Fruit fly (Drosophila melanogaster) whole organism, wandering third instar larva: ENCODE data around the gene capu.

ENCODE experiments used
- Abd-B ChIP-seq: fragments of >200 bp; optimal IDR thresholded peaks from 2 replicates; lab custom pipeline; 2017; ENCODE audit warnings: missing biosample characterization, missing genetic modification characterization
- CG32264 ChIP-seq: fragments of 200-800 bp; sonication (Bioruptor generic); optimal IDR thresholded peaks from 2 replicates; lab custom pipeline; 2016; ENCODE audit warnings: missing biosample characterization, missing genetic modification characterization
- CG9705 ChIP-seq: fragments of 200-800 bp; sonication (Bioruptor generic); optimal IDR thresholded peaks from 2 replicates; lab custom pipeline; 2018; ENCODE audit warnings: missing biosample characterization, mild to moderate bottlenecking, missing genetic modification characterization
- CrebA ChIP-seq: fragments of 200-800 bp; sonication (Bioruptor generic); optimal IDR thresholded peaks from 2 replicates; lab custom pipeline; 2016; ENCODE audit warnings: missing biosample characterization, mild to moderate bottlenecking, missing genetic modification characterization, borderline replicate concordance
- Dfd ChIP-seq: fragments of >200 bp; optimal IDR thresholded peaks from 2 replicates; lab custom pipeline; 2017; ENCODE audit warnings: missing biosample characterization, missing genetic modification characterization
- Dif ChIP-seq: fragments of 200-275, 200-300 bp; sonication (Bioruptor generic); optimal IDR thresholded peaks from 2 replicates; lab custom pipeline; 2018; ENCODE audit warnings: missing biosample characterization, missing genetic modification characterization; ENCODE audit not compliant: partially characterized antibody
- GATAd ChIP-seq: sonication (Bioruptor generic); optimal IDR thresholded peaks from 2 replicates; lab custom pipeline; 2016; ENCODE audit warnings: missing biosample characterization, missing genetic modification characterization
- HLH106 ChIP-seq: fragments of 200-800 bp; optimal IDR thresholded peaks from 3 replicates; lab custom pipeline; 2019; ENCODE audit warnings: missing biosample characterization, mild to moderate bottlenecking, missing genetic modification characterization, moderate library complexity
- Hnf4 ChIP-seq: fragments of 200-800 bp; sonication (Bioruptor generic); optimal IDR thresholded peaks from 2 replicates; lab custom pipeline; 2016; ENCODE audit warnings: missing biosample characterization, mild to moderate bottlenecking, missing genetic modification characterization
- Hr78 ChIP-seq: fragments of >200 bp; optimal IDR thresholded peaks from 2 replicates; lab custom pipeline; 2017; ENCODE audit warnings: missing biosample characterization, missing genetic modification characterization
- Hr83 ChIP-seq: fragments of 200-300 bp; sonication (Bioruptor generic); optimal IDR thresholded peaks from 2 replicates; lab custom pipeline; 2016; ENCODE audit warnings: missing biosample characterization, mild to moderate bottlenecking, missing genetic modification characterization, moderate library complexity; ENCODE audit not compliant: poor library complexity, severe bottlenecking
- Jra ChIP-seq: sonication (Bioruptor generic); optimal IDR thresholded peaks from 2 replicates; lab custom pipeline; 2016; ENCODE audit warnings: missing biosample characterization, missing genetic modification characterization
- Mio ChIP-seq: sonication (Bioruptor generic); optimal IDR thresholded peaks from 2 replicates; lab custom pipeline; 2016; ENCODE audit warnings: missing biosample characterization, missing genetic modification characterization
- Myc ChIP-seq: fragments of >200 bp; optimal IDR thresholded peaks from 2 replicates; lab custom pipeline; 2017
- N ChIP-seq: fragments of >200 bp; optimal IDR thresholded peaks from 2 replicates; lab custom pipeline; 2018; ENCODE audit warnings: missing biosample characterization, missing external identifiers, missing genetic modification characterization
- OdsH ChIP-seq: fragments of 200-800 bp; sonication (Bioruptor generic); optimal IDR thresholded peaks from 2 replicates; lab custom pipeline; 2016; ENCODE audit warnings: missing biosample characterization, mild to moderate bottlenecking, missing genetic modification characterization
- Rel ChIP-seq, 2 experiments: fragments of 200-800 bp; sonication (Bioruptor generic) in 1 of 2; optimal IDR thresholded peaks; 2 replicates in 1 of 2; 3 replicates in 1 of 2; lab custom pipeline; 2016 to 2019; ENCODE audit warnings: mild to moderate bottlenecking in 2 of 2, missing biosample characterization in 2 of 2, missing genetic modification characterization in 2 of 2, moderate library complexity in 1 of 2
- Sp1 ChIP-seq: fragments of 200-800 bp; sonication (Bioruptor generic); optimal IDR thresholded peaks from 3 replicates; lab custom pipeline; 2019; ENCODE audit warnings: missing biosample characterization, mild to moderate bottlenecking, missing genetic modification characterization, moderate library complexity
- Vsx2 ChIP-seq: fragments of 200-300, 225-300 bp; sonication (Bioruptor generic); optimal IDR thresholded peaks from 2 replicates; lab custom pipeline; 2018; ENCODE audit warnings: missing biosample characterization, missing genetic modification characterization; ENCODE audit not compliant: partially characterized antibody
- br ChIP-seq: fragments of 200-800 bp; sonication (Bioruptor generic); optimal IDR thresholded peaks from 2 replicates; lab custom pipeline; 2016; ENCODE audit warnings: missing biosample characterization, missing genetic modification characterization
- brk ChIP-seq: fragments of 200-800 bp; sonication (Bioruptor generic); optimal IDR thresholded peaks from 2 replicates; lab custom pipeline; 2016; ENCODE audit warnings: missing biosample characterization, mild to moderate bottlenecking, missing genetic modification characterization
- dl ChIP-seq, 2 experiments: fragments of 175-275, 200-275 bp in 1 of 2; fragments of 200-275 bp in 1 of 2; sonication (Bioruptor generic); optimal IDR thresholded peaks; lab custom pipeline; 2018; ENCODE audit warnings: mild to moderate bottlenecking in 2 of 2, missing biosample characterization in 2 of 2, missing genetic modification characterization in 2 of 2, moderate library complexity in 2 of 2; ENCODE audit not compliant: partially characterized antibody in 2 of 2, insufficient read depth in 1 of 2
- dmrt93B ChIP-seq: fragments of 200-800 bp; sonication (Bioruptor generic); optimal IDR thresholded peaks from 2 replicates; lab custom pipeline; 2018; ENCODE audit warnings: missing biosample characterization, mild to moderate bottlenecking, missing genetic modification characterization
- dsf ChIP-seq: sonication (Bioruptor generic); optimal IDR thresholded peaks from 2 replicates; lab custom pipeline; 2016; ENCODE audit warnings: missing biosample characterization, missing genetic modification characterization, borderline replicate concordance
- ey ChIP-seq: fragments of 200-800 bp; sonication (Bioruptor generic); optimal IDR thresholded peaks from 2 replicates; lab custom pipeline; 2016; ENCODE audit warnings: missing biosample characterization, missing genetic modification characterization
- foxo ChIP-seq, 2 experiments: fragments of 200-800 bp; sonication (Bioruptor generic); optimal IDR thresholded peaks; 2 replicates in 1 of 2; 3 replicates in 1 of 2; lab custom pipeline; 2016 to 2017; ENCODE audit warnings: missing biosample characterization in 2 of 2, missing genetic modification characterization in 2 of 2
- fru ChIP-seq: fragments of 200-800 bp; sonication (Bioruptor generic); optimal IDR thresholded peaks from 3 replicates; lab custom pipeline; 2016; ENCODE audit warnings: missing biosample characterization, mild to moderate bottlenecking, missing genetic modification characterization
- h ChIP-seq: fragments of 200-800 bp; sonication (Bioruptor generic); optimal IDR thresholded peaks from 3 replicates; lab custom pipeline; 2016; ENCODE audit warnings: missing biosample characterization, mild to moderate bottlenecking, missing genetic modification characterization
- jim ChIP-seq: fragments of 175-275, 200-325 bp; sonication (Bioruptor generic); optimal IDR thresholded peaks from 2 replicates; lab custom pipeline; 2016; ENCODE audit warnings: missing biosample characterization, mild to moderate bottlenecking, missing genetic modification characterization
- lola ChIP-seq: fragments of >200 bp; optimal IDR thresholded peaks from 2 replicates; lab custom pipeline; 2017; ENCODE audit warnings: missing biosample characterization, missing genetic modification characterization
- pan ChIP-seq: fragments of >200 bp; optimal IDR thresholded peaks from 2 replicates; lab custom pipeline; 2017
- psq ChIP-seq: fragments of 200-800 bp; sonication (Bioruptor generic); optimal IDR thresholded peaks from 3 replicates; lab custom pipeline; 2017; ENCODE audit warnings: missing biosample characterization, mild to moderate bottlenecking, missing genetic modification characterization, moderate library complexity
- rgr ChIP-seq: fragments of 200-800 bp; sonication (Bioruptor generic); optimal IDR thresholded peaks from 3 replicates; lab custom pipeline; 2016; ENCODE audit warnings: missing biosample characterization, mild to moderate bottlenecking, missing genetic modification characterization
- sage ChIP-seq: fragments of 200-800 bp; sonication (Bioruptor generic); optimal IDR thresholded peaks from 2 replicates; lab custom pipeline; 2016; ENCODE audit warnings: missing biosample characterization, mild to moderate bottlenecking, missing genetic modification characterization
- sv ChIP-seq: fragments of 200-800 bp; sonication (Bioruptor generic); optimal IDR thresholded peaks from 3 replicates; lab custom pipeline; 2016; ENCODE audit warnings: missing biosample characterization, missing genetic modification characterization
- tai ChIP-seq: sonication (Bioruptor generic); optimal IDR thresholded peaks from 2 replicates; lab custom pipeline; 2016; ENCODE audit warnings: missing biosample characterization, missing genetic modification characterization
- usp ChIP-seq: fragments of >200 bp; optimal IDR thresholded peaks from 2 replicates; lab custom pipeline; 2017; ENCODE audit warnings: missing biosample characterization, missing genetic modification characterization
- woc ChIP-seq: sonication (Bioruptor generic); optimal IDR thresholded peaks from 2 replicates; lab custom pipeline; 2016; ENCODE audit warnings: missing biosample characterization, mild to moderate bottlenecking, missing genetic modification characterization

Gene capu

DNA sequence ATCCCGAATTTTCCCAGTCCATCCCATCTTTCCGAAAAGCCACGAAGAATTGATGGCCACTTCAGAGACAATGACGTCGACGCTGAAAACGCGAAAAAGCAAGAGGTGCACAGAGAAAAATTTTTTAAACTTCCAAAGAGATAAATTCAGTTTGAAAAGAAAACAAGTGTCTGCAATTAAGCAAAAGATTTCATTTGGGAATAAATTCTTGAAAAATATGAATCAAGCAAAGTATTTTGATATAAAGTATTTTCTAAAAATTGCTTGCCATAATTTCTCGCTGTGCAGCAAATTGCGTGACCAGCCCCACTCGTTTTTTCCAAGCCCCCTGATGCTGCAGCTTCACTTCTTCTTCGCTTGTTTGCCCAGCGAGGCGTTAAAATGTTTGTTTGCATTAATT, 20.5 kb downstream of the capu start (continued):
- TF ChIP-seq br: peak; percentile 59
- no peak for TF ChIP-seq Rel (GFP tag; optimal IDR thresholded peaks at IDR 0.05; lab: Kevin White, UChicago)
- TF ChIP-seq Rel (tag; optimal IDR thresholded peaks at IDR 0.05; lab: Kevin White, UChicago): no peak
- TF ChIP-seq Mio (GFP tag; lab: Kevin White, UChicago): no peak
- no peak for TF ChIP-seq Dfd (GFP tag; lab: Kevin White, UChicago)
- TF ChIP-seq ey (GFP tag; lab: Kevin White, UChicago): peak; percentile 64
- TF ChIP-seq Dif (GFP tag; lab: Kevin White, UChicago): no peak
- peak; percentile 41 for TF ChIP-seq psq (GFP tag; lab: Kevin White, UChicago)
- TF ChIP-seq foxo (GFP tag; optimal IDR thresholded peaks at IDR 0.05; lab: Kevin White, UChicago): peak in 1 of 2 experiments; percentile 58
- no peak for TF ChIP-seq brk (GFP tag; lab: Kevin White, UChicago)

DNA sequence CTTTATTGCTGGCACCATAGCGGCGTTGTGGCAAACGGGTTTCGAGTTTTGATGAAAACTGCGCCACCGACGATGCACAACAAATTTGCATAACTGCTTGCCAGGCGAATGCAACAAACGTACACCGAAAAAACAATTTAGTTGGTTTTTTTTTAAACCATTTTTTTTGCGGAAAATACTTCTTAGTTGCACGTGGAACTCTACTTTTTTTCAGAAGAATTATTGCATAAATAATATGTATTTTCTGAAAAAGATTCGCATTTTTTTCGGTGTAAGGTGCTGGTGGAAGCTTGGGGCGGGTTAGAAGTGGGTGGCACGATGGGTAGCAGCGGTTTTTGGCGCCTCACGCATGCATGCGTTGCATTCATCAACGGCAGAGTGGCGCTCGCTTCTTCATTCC, 21.5 kb downstream of the capu start:
- TF ChIP-seq woc (GFP tag; lab: Kevin White, UChicago): no peak
- TF ChIP-seq ey (GFP tag; lab: Kevin White, UChicago): peak; percentile 39
- TF ChIP-seq Hnf4: peak; percentile 20
- TF ChIP-seq Sp1 (GFP tag; lab: Kevin White, UChicago): peak; percentile 10
- peak; percentile 10 for TF ChIP-seq fru
- peak; percentile 8 for TF ChIP-seq br
- TF ChIP-seq sage (GFP tag; lab: Kevin White, UChicago): no peak

DNA sequence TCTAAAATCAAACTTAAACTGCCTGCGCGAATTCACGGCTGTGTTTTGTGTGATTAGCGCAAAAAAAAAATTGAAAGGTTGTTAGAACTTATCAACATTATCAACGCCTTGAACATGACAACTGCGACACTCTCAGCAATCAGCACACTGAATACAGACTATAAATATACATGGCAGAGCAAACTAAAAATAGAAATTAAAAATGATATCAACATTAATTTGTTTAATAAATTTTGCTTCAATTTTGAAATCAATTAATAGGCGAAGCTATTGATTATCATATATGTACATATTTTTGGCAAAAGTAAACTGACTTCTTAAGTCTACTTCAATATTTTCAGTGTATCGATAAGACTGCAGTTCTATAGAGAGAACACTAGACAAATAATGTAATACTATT, 22.6 kb downstream of the capu start:
- TF ChIP-seq Jra (peak; percentile 20), brk (GFP tag; lab: Kevin White, UChicago) (no peak), Hnf4 (peak; percentile 17), psq (GFP tag; lab: Kevin White, UChicago) (peak; percentile 18), jim (GFP tag; lab: Kevin White, UChicago) (no peak), sage (GFP tag; lab: Kevin White, UChicago) (no peak), foxo (GFP tag; optimal IDR thresholded peaks at IDR 0.05; lab: Kevin White, UChicago) (peak in 1 of 2 experiments; percentile 84), Abd-B (no peak), OdsH (GFP tag; lab: Kevin White, UChicago) (peak; percentile 58), dl (GFP tag; optimal IDR thresholded peaks at IDR 0.05; lab: Kevin White, UChicago; ENCODE audit: insufficient read depth in 1 of 2, partially characterized antibody in 2 of 2) (no peak), Myc (lab: Kevin White, UChicago) (no peak), dsf (no peak), N (no peak), h (GFP tag; lab: Kevin White, UChicago) (peak; percentile 89), CrebA (no peak), rgr (GFP tag; lab: Kevin White, UChicago) (peak; percentile 73), GATAd (GFP tag; lab: Kevin White, UChicago) (no peak), CG32264 (GFP tag; lab: Kevin White, UChicago) (no peak), Dfd (GFP tag; lab: Kevin White, UChicago) (no peak), sv (no peak), woc (GFP tag; lab: Kevin White, UChicago) (peak; percentile 41), Hr83 (GFP tag; lab: Kevin White, UChicago) (no peak), lola (GFP tag; lab: Kevin White, UChicago) (no peak), Mio (GFP tag; lab: Kevin White, UChicago) (no peak), pan (no peak), Hr78 (GFP tag; lab: Kevin White, UChicago) (no peak), usp (GFP tag; lab: Kevin White, UChicago) (no peak), tai (GFP tag; lab: Kevin White, UChicago) (no peak), Rel (GFP tag; optimal IDR thresholded peaks at IDR 0.05; lab: Kevin White, UChicago) (no peak), Rel (tag; optimal IDR thresholded peaks at IDR 0.05; lab: Kevin White, UChicago) (no peak), br (peak; percentile 15), HLH106 (tag; lab: Kevin White, UChicago) (peak; percentile 68), Dif (GFP tag; lab: Kevin White, UChicago) (no peak), Sp1 (GFP tag; lab: Kevin White, UChicago) (no peak), Vsx2 (no peak), fru (peak; percentile 75), dmrt93B (GFP tag; lab: Kevin White, UChicago) (peak; percentile 19), ey (GFP tag; lab: Kevin White, UChicago) (peak; percentile 46), CG9705 (no peak)
- TF ChIP-seq, all 38 proteins: peak for 13
